Worm (Caenorhabditis elegans) whole organism, L3 larva: ENCODE measurements around the gene Y47D7A.2.
A peak's percentile ranks its signal among the peaks of the same experiment; 100 is the strongest.

Experiments used
- R02D3.7 ChIP-seq: fragments of 150-350 bp; optimal IDR thresholded peaks from 2 replicates; lab custom pipeline; 2014; ENCODE audit warnings: missing biosample characterization, missing genetic modification characterization
- aly-2 ChIP-seq: fragments of 150-350 bp; optimal IDR thresholded peaks from 2 replicates; lab custom pipeline; 2014; ENCODE audit warnings: missing biosample characterization, missing genetic modification characterization
- ama-1 ChIP-seq: fragments of 150-350 bp; optimal IDR thresholded peaks from 2 replicates; lab custom pipeline; 2018
- ceh-16 ChIP-seq: sonication (generic microtip); optimal IDR thresholded peaks from 2 replicates; lab custom pipeline; 2017; ENCODE audit warnings: missing biosample characterization, missing genetic modification characterization
- ceh-28 ChIP-seq: fragments of 150-350 bp; optimal IDR thresholded peaks from 2 replicates; lab custom pipeline; 2014; ENCODE audit warnings: missing biosample characterization, missing genetic modification reagents, missing genetic modification characterization
- ceh-82 ChIP-seq: fragments of 150-350 bp; optimal IDR thresholded peaks from 2 replicates; lab custom pipeline; 2014; ENCODE audit warnings: missing biosample characterization, missing genetic modification characterization
- egl-27 ChIP-seq: sonication (generic microtip); optimal IDR thresholded peaks from 4 replicates; lab custom pipeline; 2017; ENCODE audit warnings: missing biosample characterization, missing genetic modification reagents, missing genetic modification characterization
- egl-5 ChIP-seq: fragments of 150-350 bp; optimal IDR thresholded peaks from 2 replicates; lab custom pipeline; 2017; ENCODE audit warnings: missing biosample characterization, missing genetic modification reagents, missing genetic modification characterization, inconsistent platforms
- elt-1 ChIP-seq: fragments of 150-350 bp; optimal IDR thresholded peaks from 2 replicates; lab custom pipeline; 2014; ENCODE audit warnings: missing biosample characterization, missing genetic modification characterization
- elt-2 ChIP-seq: sonication (generic microtip); optimal IDR thresholded peaks from 2 replicates; lab custom pipeline; 2016; ENCODE audit warnings: missing genetic modification reagents, mild to moderate bottlenecking, missing genetic modification characterization, missing compliant biosample characterization
- eor-1 ChIP-seq, 2 experiments: fragments of 150-350 bp; optimal IDR thresholded peaks; 2 replicates each; lab custom pipeline; 2014 to 2018; ENCODE audit warnings: missing biosample characterization in 2 of 2, missing genetic modification characterization in 2 of 2
- hmg-11 ChIP-seq: sonication (generic microtip); optimal IDR thresholded peaks from 2 replicates; lab custom pipeline; 2016; ENCODE audit warnings: missing genetic modification characterization, missing compliant biosample characterization
- lin-15B ChIP-seq: fragments of 150-350 bp; optimal IDR thresholded peaks from 2 replicates; lab custom pipeline; 2014; ENCODE audit warnings: missing biosample characterization, missing genetic modification characterization
- lin-39 ChIP-seq: fragments of 150-350 bp; optimal IDR thresholded peaks from 2 replicates; lab custom pipeline; 2018; ENCODE audit warnings: missing biosample characterization, missing genetic modification reagents, missing genetic modification characterization
- mdl-1 ChIP-seq: fragments of 150-350 bp; optimal IDR thresholded peaks from 2 replicates; lab custom pipeline; 2014; ENCODE audit warnings: missing biosample characterization, missing genetic modification characterization
- nfya-1 ChIP-seq: sonication (generic microtip); optimal IDR thresholded peaks from 2 replicates; lab custom pipeline; 2017; ENCODE audit warnings: missing genetic modification characterization, mild to moderate bottlenecking, missing compliant biosample characterization, antibody characterized with exemption, moderate library complexity; ENCODE audit not compliant: insufficient read depth
- nhr-11 ChIP-seq: fragments of 150-350 bp; optimal IDR thresholded peaks from 2 replicates; lab custom pipeline; 2014; ENCODE audit warnings: missing biosample characterization, missing genetic modification characterization
- nhr-12 ChIP-seq: fragments of 150-350 bp; optimal IDR thresholded peaks from 2 replicates; lab custom pipeline; 2014; ENCODE audit warnings: missing biosample characterization, missing genetic modification characterization
- nhr-23 ChIP-seq: fragments of 150-350 bp; optimal IDR thresholded peaks from 2 replicates; lab custom pipeline; 2014; ENCODE audit warnings: missing biosample characterization, missing genetic modification reagents, missing genetic modification characterization
- nhr-237 ChIP-seq: fragments of 150-350 bp; optimal IDR thresholded peaks from 2 replicates; lab custom pipeline; 2014; ENCODE audit warnings: missing biosample characterization, missing genetic modification characterization
- nhr-25 ChIP-seq: sonication (generic microtip); optimal IDR thresholded peaks from 2 replicates; lab custom pipeline; 2017; ENCODE audit warnings: missing biosample characterization, missing genetic modification characterization
- nhr-28 ChIP-seq: fragments of 150-350 bp; optimal IDR thresholded peaks from 2 replicates; lab custom pipeline; 2014; ENCODE audit warnings: missing biosample characterization, missing genetic modification characterization
- nhr-43 ChIP-seq: sonication (generic microtip); optimal IDR thresholded peaks from 2 replicates; lab custom pipeline; 2016; ENCODE audit warnings: mild to moderate bottlenecking, missing genetic modification characterization, missing compliant biosample characterization; ENCODE audit not compliant: poor library complexity, severe bottlenecking
- nhr-67 ChIP-seq: fragments of 150-350 bp; optimal IDR thresholded peaks from 2 replicates; lab custom pipeline; 2014; ENCODE audit warnings: missing biosample characterization, missing genetic modification characterization
- nhr-76 ChIP-seq: fragments of 150-350 bp; sonication (generic microtip); optimal IDR thresholded peaks from 5 replicates; lab custom pipeline; 2014; ENCODE audit warnings: missing biosample characterization, missing genetic modification characterization
- pha-4 ChIP-seq: fragments of 150-350 bp; optimal IDR thresholded peaks from 2 replicates; lab custom pipeline; 2014; ENCODE audit warnings: missing biosample characterization, missing genetic modification reagents, missing genetic modification characterization
- pqm-1 ChIP-seq: fragments of 150-350 bp; optimal IDR thresholded peaks from 2 replicates; lab custom pipeline; 2017; ENCODE audit warnings: missing biosample characterization, missing genetic modification characterization, inconsistent platforms
- sea-2 ChIP-seq: fragments of 150-350 bp; sonication (generic microtip); optimal IDR thresholded peaks from 4 replicates; lab custom pipeline; 2014; ENCODE audit warnings: missing biosample characterization, missing genetic modification reagents, missing genetic modification characterization
- skn-1 ChIP-seq: fragments of 150-350 bp; optimal IDR thresholded peaks from 2 replicates; lab custom pipeline; 2014; ENCODE audit warnings: missing biosample characterization, missing genetic modification characterization
- snpc-4 ChIP-seq: fragments of 150-350 bp; optimal IDR thresholded peaks from 2 replicates; lab custom pipeline; 2014; ENCODE audit warnings: missing biosample characterization, missing genetic modification characterization
- unc-39 ChIP-seq: sonication (generic microtip); optimal IDR thresholded peaks from 4 replicates; lab custom pipeline; 2017; ENCODE audit warnings: missing biosample characterization, missing genetic modification characterization
- unc-62 ChIP-seq: fragments of 150-350 bp; sonication (generic microtip); optimal IDR thresholded peaks from 4 replicates; lab custom pipeline; 2014; ENCODE audit warnings: missing biosample characterization, missing genetic modification reagents, missing genetic modification characterization
- zag-1 ChIP-seq: fragments of 150-350 bp; optimal IDR thresholded peaks from 2 replicates; lab custom pipeline; 2014; ENCODE audit warnings: missing biosample characterization, missing genetic modification characterization
- ztf-11 ChIP-seq: fragments of 150-350 bp; optimal IDR thresholded peaks from 2 replicates; lab custom pipeline; 2014; ENCODE audit warnings: missing biosample characterization, missing genetic modification characterization
- ztf-4 ChIP-seq: fragments of 150-350 bp; optimal IDR thresholded peaks from 2 replicates; lab custom pipeline; 2014; ENCODE audit warnings: missing biosample characterization, missing genetic modification characterization

Gene Y47D7A.2

ce11 chrV:4410643-4411042 is 9.4 kb upstream of the Y47D7A.2 start, which contains the start of gene Y47D7A.3:
Y47D7A.3 (plus strand) TSS chrV:4410943.
- TF ChIP-seq zag-1 (tag; lab: Kevin White, UChicago) (no peak), nhr-76 (no peak), nfya-1 (no peak), nhr-67 (tag; lab: Kevin White, UChicago) (no peak), hmg-11 (tag; lab: Kevin White, UChicago) (no peak), nhr-12 (tag; lab: Kevin White, UChicago) (no peak), aly-2 (tag; lab: Kevin White, UChicago) (no peak), lin-39 (tag; lab: Kevin White, UChicago) (no peak), unc-39 (no peak), ztf-4 (tag; lab: Kevin White, UChicago) (no peak), pha-4 (tag; lab: Kevin White, UChicago) (no peak), skn-1 (tag; lab: Kevin White, UChicago) (no peak), ztf-11 (no peak), elt-1 (tag; lab: Kevin White, UChicago) (no peak), snpc-4 (tag; lab: Kevin White, UChicago) (no peak), elt-2 (no peak), nhr-237 (tag; lab: Kevin White, UChicago) (no peak), ceh-82 (no peak), nhr-25 (no peak), nhr-43 (tag; lab: Kevin White, UChicago) (no peak)

ce11 chrV:4411714-4412113 is 8.4 kb upstream of the Y47D7A.2 start, which contains the start of gene Y47D7A.17:
Y47D7A.17 (minus strand) TSS chrV:4411814.
- TF ChIP-seq R02D3.7 (no peak), nhr-25 (no peak), nhr-11 (tag; lab: Kevin White, UChicago) (no peak), nhr-43 (tag; lab: Kevin White, UChicago) (no peak), ceh-28 (tag; lab: Kevin White, UChicago) (no peak), eor-1 (tag; optimal IDR thresholded peaks at IDR 0.05; lab: Kevin White, UChicago) (no peak), skn-1 (tag; lab: Kevin White, UChicago) (no peak), egl-27 (no peak), hmg-11 (tag; lab: Kevin White, UChicago) (no peak), pqm-1 (no peak), mdl-1 (tag; lab: Kevin White, UChicago) (no peak), nhr-237 (tag; lab: Kevin White, UChicago) (no peak), lin-15B (tag; lab: Kevin White, UChicago) (no peak), ceh-16 (tag; lab: Kevin White, UChicago) (no peak), nhr-23 (tag; lab: Kevin White, UChicago) (no peak), nhr-28 (tag; lab: Kevin White, UChicago) (no peak), egl-5 (no peak), aly-2 (tag; lab: Kevin White, UChicago) (no peak), unc-62 (GFP tag; lab: Kevin White, UChicago) (no peak)
- TF ChIP-seq, all 47 proteins: peak for 0

- TF ChIP-seq nhr-237 (tag; lab: Kevin White, UChicago) (no peak), nhr-43 (tag; lab: Kevin White, UChicago) (peak; percentile 18)
Measured at ce11 chrV:4414613-4415071, 5.4 kb upstream of the Y47D7A.2 start, which contains the start of gene grl-5. grl-5 (minus strand) TSS chrV:4414663.

ce11 chrV:4416710-4417109 is 3.4 kb upstream of the Y47D7A.2 start, which contains the start of gene Y47D7A.18:
Y47D7A.18 (minus strand) TSS chrV:4416810.
- TF ChIP-seq ama-1 (no peak), sea-2 (GFP tag; lab: Kevin White, UChicago) (no peak), ceh-28 (tag; lab: Kevin White, UChicago) (no peak)

- no peak for TF ChIP-seq R02D3.7
Measured at ce11 chrV:4418116-4418515, 2.0 kb upstream of the Y47D7A.2 start, which contains the start of gene Y47D7A.6. Y47D7A.6 (minus strand) TSS chrV:4418216.
